Fruit fly (Drosophila melanogaster) whole organism, embryonic: ENCODE data around the gene barr.

ENCODE experiments used
- Blimp-1 ChIP-seq: fragments of 200-800 bp; sonication (Bioruptor generic); optimal IDR thresholded peaks from 3 replicates; lab custom pipeline; 2018; ENCODE audit warnings: missing biosample characterization, missing genetic modification characterization, mild to moderate bottlenecking, moderate library complexity, missing genetic modification reagents
- CG10565 ChIP-seq: fragments of 200-800 bp; sonication (Bioruptor generic); optimal IDR thresholded peaks from 3 replicates; lab custom pipeline; 2016; ENCODE audit warnings: missing biosample characterization, mild to moderate bottlenecking, missing genetic modification characterization
- CG12155 ChIP-seq: fragments of 200-800 bp; sonication (Bioruptor generic); optimal IDR thresholded peaks from 3 replicates; lab custom pipeline; 2016; ENCODE audit warnings: missing biosample characterization, missing genetic modification characterization
- CG13624 ChIP-seq: fragments of 200-800 bp; sonication (Bioruptor generic); optimal IDR thresholded peaks from 2 replicates; lab custom pipeline; 2016; ENCODE audit warnings: missing biosample characterization, missing genetic modification characterization
- CG15514 ChIP-seq: fragments of 200-800 bp; sonication (Bioruptor generic); optimal IDR thresholded peaks from 3 replicates; lab custom pipeline; 2017; ENCODE audit warnings: missing biosample characterization, missing genetic modification characterization, mild to moderate bottlenecking, moderate library complexity, missing genetic modification reagents
- CG17802 ChIP-seq: fragments of 200-800 bp; sonication (Bioruptor generic); optimal IDR thresholded peaks from 2 replicates; lab custom pipeline; 2018; ENCODE audit warnings: missing biosample characterization, mild to moderate bottlenecking, missing genetic modification characterization, moderate library complexity
- CG1832 ChIP-seq: fragments of 200-800 bp; sonication (Bioruptor generic); optimal IDR thresholded peaks from 2 replicates; lab custom pipeline; 2017; ENCODE audit warnings: missing biosample characterization, mild to moderate bottlenecking, missing genetic modification characterization, inconsistent platforms
- CG2120 ChIP-seq: fragments of 200-800 bp; sonication (Bioruptor generic); optimal IDR thresholded peaks from 3 replicates; lab custom pipeline; 2016; ENCODE audit warnings: missing biosample characterization, missing genetic modification characterization
- CG2199 ChIP-seq: fragments of 200-800 bp; sonication (Bioruptor generic); IDR thresholded peaks from 3 replicates; pipeline ENCODE4 v1.3.6; 2022; ENCODE audit warnings: missing biosample characterization, missing genetic modification characterization
- CG32772 ChIP-seq: fragments of 200-800 bp; sonication (Bioruptor generic); IDR thresholded peaks from 2 replicates; pipeline ENCODE4 v1.3.6; 2022; ENCODE audit warnings: missing biosample characterization, missing genetic modification characterization
- CG34376 ChIP-seq: fragments of 200-800 bp; sonication (Bioruptor generic); optimal IDR thresholded peaks from 2 replicates; lab custom pipeline; 2018; ENCODE audit warnings: missing biosample characterization, mild to moderate bottlenecking, missing genetic modification characterization
- CG34422 ChIP-seq: fragments of 200-800 bp; sonication (Bioruptor generic); IDR thresholded peaks from 3 replicates; pipeline ENCODE4 v1.3.6; 2022; ENCODE audit warnings: missing biosample characterization, missing genetic modification characterization
- CG6683 ChIP-seq: fragments of 200-800 bp; sonication (Bioruptor generic); optimal IDR thresholded peaks from 2 replicates; lab custom pipeline; 2017; ENCODE audit warnings: missing biosample characterization, mild to moderate bottlenecking, missing genetic modification characterization, missing genetic modification reagents
- CG6765 ChIP-seq: fragments of 200-800 bp; sonication (Bioruptor generic); optimal IDR thresholded peaks from 3 replicates; lab custom pipeline; 2017; ENCODE audit warnings: missing biosample characterization, mild to moderate bottlenecking, missing genetic modification characterization
- CG6813 ChIP-seq: fragments of 200-800 bp; sonication (Bioruptor generic); optimal IDR thresholded peaks from 2 replicates; lab custom pipeline; 2017; ENCODE audit warnings: missing biosample characterization, missing genetic modification characterization, mild to moderate bottlenecking, moderate library complexity, missing genetic modification reagents
- CG7271 ChIP-seq: fragments of 200-800 bp; sonication (Bioruptor generic); optimal IDR thresholded peaks from 2 replicates; lab custom pipeline; 2018; ENCODE audit warnings: missing biosample characterization, mild to moderate bottlenecking, missing genetic modification characterization, moderate library complexity
- CG7357 ChIP-seq: fragments of 200-800 bp; sonication (Bioruptor generic); IDR thresholded peaks from 3 replicates; pipeline ENCODE4 v1.3.6; 2022; ENCODE audit warnings: missing biosample characterization, missing genetic modification characterization
- CG8388 ChIP-seq: fragments of 200-800 bp; sonication (Bioruptor generic); optimal IDR thresholded peaks from 2 replicates; lab custom pipeline; 2019; ENCODE audit warnings: missing biosample characterization, mild to moderate bottlenecking, missing genetic modification characterization, moderate library complexity
- Chrac-16 ChIP-seq: fragments of 200-800 bp; sonication (Bioruptor generic); optimal IDR thresholded peaks from 3 replicates; lab custom pipeline; 2016; ENCODE audit warnings: missing biosample characterization, missing genetic modification characterization
- Dfd ChIP-seq, 2 experiments: fragments of >200 bp; optimal IDR thresholded peaks; 2 replicates each; lab custom pipeline; 2017; ENCODE audit warnings: missing biosample characterization in 2 of 2, missing genetic modification characterization in 2 of 2
- Fer2 ChIP-seq: fragments of 200-800 bp; sonication (Bioruptor generic); optimal IDR thresholded peaks from 2 replicates; lab custom pipeline; 2018; ENCODE audit warnings: missing biosample characterization, mild to moderate bottlenecking, missing genetic modification characterization, moderate library complexity
- HmgZ ChIP-seq: fragments of 200-800 bp; sonication (Bioruptor generic); optimal IDR thresholded peaks from 2 replicates; lab custom pipeline; 2018; ENCODE audit warnings: missing biosample characterization, mild to moderate bottlenecking, missing genetic modification characterization
- Mes4 ChIP-seq: fragments of 200-800 bp; sonication (Bioruptor generic); optimal IDR thresholded peaks from 2 replicates; lab custom pipeline; 2016; ENCODE audit warnings: missing biosample characterization, missing genetic modification characterization
- Poxn ChIP-seq: fragments of 200-800 bp; sonication (Bioruptor generic); IDR thresholded peaks from 2 replicates; pipeline ENCODE4 v1.3.6; 2022; ENCODE audit warnings: missing biosample characterization, missing genetic modification characterization
- Six4 ChIP-seq: fragments of 200-800 bp; sonication (Bioruptor generic); optimal IDR thresholded peaks from 2 replicates; lab custom pipeline; 2016; ENCODE audit warnings: missing biosample characterization, missing genetic modification characterization
- Tbp ChIP-seq: fragments of >200 bp; optimal IDR thresholded peaks from 2 replicates; lab custom pipeline; 2018; ENCODE audit warnings: missing biosample characterization, missing genetic modification characterization
- amos ChIP-seq: fragments of 200-800 bp; sonication (Bioruptor generic); IDR thresholded peaks from 2 replicates; pipeline ENCODE4 v1.3.6; 2022; ENCODE audit warnings: missing biosample characterization, missing genetic modification characterization; ENCODE audit not compliant: partially characterized antibody
- bab2 ChIP-seq: fragments of 200-800 bp; sonication (Bioruptor generic); optimal IDR thresholded peaks from 2 replicates; lab custom pipeline; 2016; ENCODE audit warnings: missing biosample characterization, missing genetic modification characterization
- bbx ChIP-seq: fragments of 200-800 bp; sonication (Bioruptor generic); IDR thresholded peaks from 2 replicates; pipeline ENCODE4 v1.3.6; 2022; ENCODE audit warnings: missing biosample characterization, missing genetic modification characterization; ENCODE audit not compliant: partially characterized antibody
- bigmax ChIP-seq: fragments of 200-800 bp; sonication (Bioruptor generic); optimal IDR thresholded peaks from 2 replicates; lab custom pipeline; 2018; ENCODE audit warnings: missing biosample characterization, mild to moderate bottlenecking, missing genetic modification characterization
- bowl ChIP-seq: fragments of 200-800 bp; sonication (Bioruptor generic); IDR thresholded peaks from 2 replicates; pipeline ENCODE4 v1.3.6; 2022; ENCODE audit warnings: missing biosample characterization, missing genetic modification characterization
- br ChIP-seq: fragments of >200 bp; optimal IDR thresholded peaks from 2 replicates; lab custom pipeline; 2017
- dysf ChIP-seq: fragments of 200-800 bp; sonication (Bioruptor generic); IDR thresholded peaks from 3 replicates; pipeline ENCODE4 v1.3.6; 2022; ENCODE audit warnings: missing biosample characterization, missing genetic modification characterization
- esg ChIP-seq: fragments of 200-800 bp; sonication (Bioruptor generic); conservative IDR thresholded peaks from 2 replicates; pipeline ENCODE4 v1.3.6; 2022; ENCODE audit warnings: missing biosample characterization, missing genetic modification characterization
- eve ChIP-seq, 2 experiments: fragments of >200 bp; optimal IDR thresholded peaks; 2 replicates each; lab custom pipeline; 2017; ENCODE audit warnings: missing biosample characterization in 2 of 2, missing genetic modification characterization in 2 of 2
- ftz-f1 ChIP-seq: fragments of 200-800 bp; sonication (Bioruptor generic); optimal IDR thresholded peaks from 2 replicates; lab custom pipeline; 2016; ENCODE audit warnings: missing biosample characterization, missing genetic modification characterization
- gce ChIP-seq: fragments of 200-800 bp; sonication (Bioruptor generic); IDR thresholded peaks from 3 replicates; pipeline ENCODE4 v1.3.6; 2022; ENCODE audit warnings: missing biosample characterization, missing genetic modification characterization
- grn ChIP-seq: fragments of 200-800 bp; sonication (Bioruptor generic); optimal IDR thresholded peaks from 3 replicates; lab custom pipeline; 2017; ENCODE audit warnings: missing biosample characterization, missing genetic modification characterization
- ind ChIP-seq: fragments of 200-800 bp; sonication (Bioruptor generic); optimal IDR thresholded peaks from 3 replicates; lab custom pipeline; 2016; ENCODE audit warnings: missing biosample characterization, missing genetic modification characterization
- ken ChIP-seq: fragments of 200-800 bp; sonication (Bioruptor generic); IDR thresholded peaks from 3 replicates; pipeline ENCODE4 v1.3.6; 2022; ENCODE audit warnings: missing biosample characterization, missing genetic modification characterization
- knrl ChIP-seq: fragments of 200-800 bp; sonication (Bioruptor generic); IDR thresholded peaks from 3 replicates; pipeline ENCODE4 v1.3.6; 2022; ENCODE audit warnings: missing biosample characterization, missing genetic modification characterization; ENCODE audit not compliant: partially characterized antibody
- mirr ChIP-seq: fragments of 200-800 bp; sonication (Bioruptor generic); optimal IDR thresholded peaks from 3 replicates; lab custom pipeline; 2018; ENCODE audit warnings: missing biosample characterization, mild to moderate bottlenecking, missing genetic modification characterization
- mld ChIP-seq: fragments of 200-800 bp; sonication (Bioruptor generic); IDR thresholded peaks from 3 replicates; pipeline ENCODE4 v1.3.6; 2022; ENCODE audit warnings: missing biosample characterization, missing genetic modification characterization; ENCODE audit not compliant: partially characterized antibody
- nau ChIP-seq: fragments of 200-800 bp; sonication (Bioruptor generic); optimal IDR thresholded peaks from 3 replicates; lab custom pipeline; 2017; ENCODE audit warnings: missing biosample characterization, mild to moderate bottlenecking, missing genetic modification characterization, missing genetic modification reagents
- org-1 ChIP-seq: fragments of 200-800 bp; sonication (Bioruptor generic); optimal IDR thresholded peaks from 2 replicates; lab custom pipeline; 2017; ENCODE audit warnings: missing biosample characterization, missing genetic modification characterization
- pb ChIP-seq: fragments of 200-800 bp; sonication (Bioruptor generic); optimal IDR thresholded peaks from 3 replicates; lab custom pipeline; 2016; ENCODE audit warnings: missing biosample characterization, missing genetic modification characterization
- sim ChIP-seq: fragments of 200-800 bp; sonication (Bioruptor generic); IDR thresholded peaks from 2 replicates; pipeline ENCODE4 v1.3.6; 2022; ENCODE audit warnings: missing biosample characterization, missing genetic modification characterization
- tgo ChIP-seq: fragments of 200-800 bp; sonication (Bioruptor generic); IDR thresholded peaks from 3 replicates; pipeline ENCODE4 v1.3.6; 2022; ENCODE audit warnings: missing biosample characterization, missing genetic modification characterization
- toy ChIP-seq: fragments of 200-800 bp; sonication (Bioruptor generic); IDR thresholded peaks from 2 replicates; pipeline ENCODE4 v1.3.6; 2022; ENCODE audit warnings: missing biosample characterization, missing genetic modification characterization

barr gene

DNA sequence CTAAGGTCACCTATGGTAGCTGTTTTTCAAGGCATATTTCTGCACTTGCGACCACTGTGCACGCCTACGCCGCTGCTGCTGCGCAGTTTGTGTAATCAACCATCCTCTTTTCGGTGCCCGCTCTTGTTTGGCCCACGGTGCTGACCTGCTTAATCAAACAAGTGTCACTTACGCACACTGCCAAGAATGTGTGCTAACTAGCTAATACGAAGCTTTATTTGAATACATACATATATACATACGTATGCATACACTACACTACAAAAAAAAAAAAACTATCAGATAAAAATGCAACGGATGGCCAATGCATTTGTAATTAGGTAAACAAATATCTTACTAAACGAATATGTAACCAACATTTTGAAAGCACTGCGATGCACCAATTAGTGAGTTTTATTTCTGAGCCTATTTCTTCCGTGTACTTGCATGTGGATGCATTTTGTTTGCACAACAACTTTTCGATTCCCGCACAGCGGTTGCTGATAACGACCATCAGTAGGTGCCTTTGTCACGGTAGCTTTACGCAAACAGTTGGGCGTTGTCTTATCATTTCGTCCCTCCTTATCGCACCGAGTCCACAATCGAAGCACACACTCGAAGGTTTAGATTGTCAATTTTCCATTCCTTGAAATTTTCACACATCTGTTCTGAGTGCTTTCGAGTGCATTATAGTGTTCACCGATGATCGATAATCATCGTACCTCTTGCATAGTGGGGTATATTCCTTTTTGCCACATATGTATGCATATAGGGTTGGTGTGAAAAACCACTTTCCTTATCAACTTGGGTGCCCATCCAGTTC is 25.3 kb upstream of the barr start (continued):
- TF ChIP-seq ind (GFP tag; lab: Kevin White, UChicago): peak; percentile 74
- no peak for TF ChIP-seq Tbp (GFP tag; lab: Kevin White, UChicago)
- TF ChIP-seq bbx: 0 out of 2 replicates have a peak, but pooled peaks have one; percentile 53
- TF ChIP-seq tgo (GFP tag; lab: Robert Waterston, UW): peak; percentile 74; the same call in 2 of the 3 replicates
- peak; percentile 85 for TF ChIP-seq bab2 (GFP tag; lab: Kevin White, UChicago)
- TF ChIP-seq CG12155 (GFP tag; lab: Kevin White, UChicago): peak; percentile 68
- peak; percentile 22 for TF ChIP-seq CG7271 (tag; lab: Kevin White, UChicago)
- peak; percentile 85; the same call in 2 of the 3 replicates for TF ChIP-seq ken (GFP tag; lab: Robert Waterston, UW)
- TF ChIP-seq bowl: peak; percentile 62
- TF ChIP-seq CG6765 (GFP tag; lab: Kevin White, UChicago): peak; percentile 68
- no peak; the same call in 2 of the 3 replicates for TF ChIP-seq knrl (GFP tag; lab: Robert Waterston, UW)
- peak; percentile 78 for TF ChIP-seq Mes4
- no peak for TF ChIP-seq eve (GFP tag; optimal IDR thresholded peaks at IDR 0.05; lab: Kevin White, UChicago)
- TF ChIP-seq gce (GFP tag; lab: Robert Waterston, UW): peak; percentile 91
- peak; percentile 71 for TF ChIP-seq CG15514
- peak; percentile 74 for TF ChIP-seq CG6813 (GFP tag; lab: Kevin White, UChicago)
- TF ChIP-seq pb (GFP tag; lab: Kevin White, UChicago): peak; percentile 62
- peak; percentile 78 for TF ChIP-seq org-1
- TF ChIP-seq CG8388 (GFP tag; lab: Kevin White, UChicago): peak; percentile 81
- TF ChIP-seq CG34376 (GFP tag; lab: Kevin White, UChicago): peak; percentile 69
- TF ChIP-seq esg (GFP tag; lab: Robert Waterston, UW): peak; percentile 88
- peak; percentile 73 for TF ChIP-seq mirr
- TF ChIP-seq nau (GFP tag; lab: Kevin White, UChicago): peak; percentile 90
- TF ChIP-seq CG6683 (GFP tag; lab: Kevin White, UChicago): peak; percentile 77
- TF ChIP-seq CG17802 (tag; lab: Kevin White, UChicago): peak; percentile 61
- TF ChIP-seq dysf (GFP tag; lab: Robert Waterston, UW): peak; percentile 86
- TF ChIP-seq mld (GFP tag; lab: Robert Waterston, UW): no peak
- TF ChIP-seq CG1832 (GFP tag; lab: Kevin White, UChicago): no peak
- TF ChIP-seq CG7357 (GFP tag; lab: Robert Waterston, UW): peak; percentile 55; the same call in 2 of the 3 replicates
- TF ChIP-seq grn (GFP tag; lab: Kevin White, UChicago): peak; percentile 95
- TF ChIP-seq CG10565 (GFP tag; lab: Kevin White, UChicago): peak; percentile 56
- peak; percentile 71 for TF ChIP-seq Six4
- peak; percentile 85 for TF ChIP-seq CG32772 (GFP tag; lab: Robert Waterston, UW)
- TF ChIP-seq CG13624 (GFP tag; lab: Kevin White, UChicago): peak; percentile 87
- no peak for TF ChIP-seq br (lab: Kevin White, UChicago)
- peak; percentile 1 for TF ChIP-seq Fer2 (tag; lab: Kevin White, UChicago)
- peak; percentile 72 for TF ChIP-seq CG2120
- TF ChIP-seq CG34422 (GFP tag; lab: Robert Waterston, UW): peak; percentile 73
- TF ChIP-seq ftz-f1 (GFP tag; lab: Kevin White, UChicago): peak; percentile 64
- peak; percentile 85 for TF ChIP-seq Blimp-1
- peak; percentile 72 for TF ChIP-seq Chrac-16 (GFP tag; lab: Kevin White, UChicago)
- no peak for TF ChIP-seq Poxn (GFP tag; lab: Robert Waterston, UW)
- peak; percentile 40 for TF ChIP-seq bigmax (GFP tag; lab: Kevin White, UChicago)
- no peak; the same call in 1 of the 2 replicates for TF ChIP-seq amos (GFP tag; lab: Robert Waterston, UW)
- peak; percentile 79; the same call in 1 of the 3 replicates for TF ChIP-seq CG2199 (GFP tag; lab: Robert Waterston, UW)
- TF ChIP-seq HmgZ (tag; lab: Kevin White, UChicago): peak; percentile 53
- no peak for TF ChIP-seq Dfd (GFP tag; optimal IDR thresholded peaks at IDR 0.05; lab: Kevin White, UChicago)
- TF ChIP-seq sim: peak; percentile 59; the same call in 1 of the 2 replicates
- TF ChIP-seq toy (GFP tag; lab: Robert Waterston, UW): peak; percentile 61
